Worm (Caenorhabditis elegans): Measurements from ENCODE around the gene srh-167.
"Not testable (repeated sequence)": the region's sequence is repeated elsewhere in the genome, so short reads cannot be mapped to it uniquely, and the experiment has no call there.

Gene srh-167

ce11 chrV:16357253-16357652 is 23.7 kb downstream of the srh-167 start, which contains the start of gene pptr-1:
TSS of gene pptr-1 (plus strand) at chrV:16357521.
- no peak for TF ChIP-seq ref-1 (GFP tag; conservative IDR thresholded peaks at IDR 0.05)
- no peak for TF ChIP-seq flt-1 (GFP tag; IDR thresholded peaks at IDR 0.05)
- peak; percentile 22; the same call in 1 of the 2 replicates for TF ChIP-seq T22C8.4 (GFP tag; IDR thresholded peaks at IDR 0.05)
- TF ChIP-seq med-1 (GFP tag; optimal IDR thresholded peaks at IDR 0.05; ENCODE audit: insufficient read depth): no peak
- TF ChIP-seq cog-1 (tag; optimal IDR thresholded peaks at IDR 0.05): no peak

DNA sequence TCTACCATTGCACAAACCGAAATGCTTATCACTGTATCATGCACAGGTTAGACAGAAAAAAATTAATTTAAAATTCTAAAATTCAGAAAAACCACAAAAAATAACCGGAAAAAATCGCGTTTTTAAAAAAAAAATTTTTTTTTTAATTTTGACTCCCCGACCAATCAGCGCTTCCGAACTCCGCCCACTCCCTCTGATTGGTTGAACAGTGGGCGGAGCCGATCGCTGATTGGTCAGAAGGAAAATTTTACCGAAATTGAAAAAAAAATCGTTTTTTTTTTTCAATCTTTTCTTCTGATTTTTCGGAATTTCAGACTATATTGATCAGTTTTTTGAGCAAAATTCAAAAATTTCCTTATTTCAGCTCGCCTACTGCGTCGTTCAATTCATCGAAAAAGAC is 27.8 kb downstream of the srh-167 start:
- TF ChIP-seq med-1 (GFP tag; optimal IDR thresholded peaks at IDR 0.05; ENCODE audit: insufficient read depth) (no peak), ref-1 (GFP tag; conservative IDR thresholded peaks at IDR 0.05) (no peak), cog-1 (tag; optimal IDR thresholded peaks at IDR 0.05) (no peak), klf-2 (GFP tag; conservative IDR thresholded peaks at IDR 0.05) (no peak), tab-1 (GFP tag; IDR thresholded peaks at IDR 0.05) (no peak), flt-1 (GFP tag; IDR thresholded peaks at IDR 0.05) (no peak), ztf-29 (GFP tag; IDR thresholded peaks at IDR 0.05) (no peak), ztf-23 (GFP tag; IDR thresholded peaks at IDR 0.05) (no peak), T22C8.4 (GFP tag; IDR thresholded peaks at IDR 0.05) (no peak)

ce11 chrV:16367575-16367974 is 34.1 kb downstream of the srh-167 start, which contains the start of gene W08G11.3:
TSS of gene W08G11.3 (plus strand) at chrV:16367681.
- no peak for TF ChIP-seq cog-1 (tag; optimal IDR thresholded peaks at IDR 0.05)
- TF ChIP-seq ztf-23 (GFP tag; IDR thresholded peaks at IDR 0.05): no peak
- TF ChIP-seq klf-2 (GFP tag; conservative IDR thresholded peaks at IDR 0.05): no peak
- no peak for TF ChIP-seq med-1 (GFP tag; optimal IDR thresholded peaks at IDR 0.05; ENCODE audit: insufficient read depth)
- no peak for TF ChIP-seq ztf-29 (GFP tag; IDR thresholded peaks at IDR 0.05)
- no peak for TF ChIP-seq T22C8.4 (GFP tag; IDR thresholded peaks at IDR 0.05)
- TF ChIP-seq ref-1 (GFP tag; conservative IDR thresholded peaks at IDR 0.05): no peak
- no peak for TF ChIP-seq tab-1 (GFP tag; IDR thresholded peaks at IDR 0.05)
- no peak for TF ChIP-seq flt-1 (GFP tag; IDR thresholded peaks at IDR 0.05)

- TF ChIP-seq flt-1 (GFP tag; IDR thresholded peaks at IDR 0.05) (no peak), klf-2 (GFP tag; conservative IDR thresholded peaks at IDR 0.05) (no peak), ref-1 (GFP tag; conservative IDR thresholded peaks at IDR 0.05) (no peak), med-1 (GFP tag; optimal IDR thresholded peaks at IDR 0.05; ENCODE audit: insufficient read depth) (no peak), ztf-29 (GFP tag; IDR thresholded peaks at IDR 0.05) (no peak), T22C8.4 (GFP tag; IDR thresholded peaks at IDR 0.05) (peak; percentile 53; the same call in 1 of the 2 replicates)
Observed at ce11 chrV:16368143-16368542, 34.6 kb downstream of the srh-167 start.

DNA sequence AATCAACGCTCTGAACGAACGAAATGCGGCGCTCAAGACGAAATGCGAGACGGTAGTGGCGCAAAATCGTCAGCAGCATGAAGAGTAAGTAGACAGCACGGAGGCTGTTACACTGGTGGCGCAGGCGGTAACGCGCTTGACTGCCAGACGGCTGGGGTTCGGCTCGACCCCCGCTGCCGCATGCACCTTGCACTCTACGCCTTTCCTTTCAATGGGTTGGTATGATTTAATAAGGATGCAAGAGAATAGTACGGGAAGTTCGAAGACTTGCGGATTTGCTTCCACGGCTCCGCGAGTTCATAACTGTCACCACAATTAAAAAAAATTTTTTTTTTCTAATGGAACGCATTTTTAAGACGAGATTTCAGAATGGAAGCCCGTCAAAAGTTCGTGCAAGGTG is 36.5 kb downstream of the srh-167 start:
- TF ChIP-seq cog-1 (tag; optimal IDR thresholded peaks at IDR 0.05): peak; percentile 34
- TF ChIP-seq ztf-29 (GFP tag; IDR thresholded peaks at IDR 0.05): no peak
- peak; percentile 58; the same call in 1 of the 2 replicates for TF ChIP-seq T22C8.4 (GFP tag; IDR thresholded peaks at IDR 0.05)
- TF ChIP-seq flt-1 (GFP tag; IDR thresholded peaks at IDR 0.05): peak; percentile 90
- peak; percentile 61 for TF ChIP-seq ref-1 (GFP tag; conservative IDR thresholded peaks at IDR 0.05)
- peak; percentile 79 for TF ChIP-seq ztf-23 (GFP tag; IDR thresholded peaks at IDR 0.05)
- peak; percentile 83 for TF ChIP-seq tab-1 (GFP tag; IDR thresholded peaks at IDR 0.05)
- TF ChIP-seq med-1 (GFP tag; optimal IDR thresholded peaks at IDR 0.05; ENCODE audit: insufficient read depth): peak; percentile 32
- TF ChIP-seq klf-2 (GFP tag; conservative IDR thresholded peaks at IDR 0.05): peak; percentile 68; the same call in 1 of the 2 replicates

DNA sequence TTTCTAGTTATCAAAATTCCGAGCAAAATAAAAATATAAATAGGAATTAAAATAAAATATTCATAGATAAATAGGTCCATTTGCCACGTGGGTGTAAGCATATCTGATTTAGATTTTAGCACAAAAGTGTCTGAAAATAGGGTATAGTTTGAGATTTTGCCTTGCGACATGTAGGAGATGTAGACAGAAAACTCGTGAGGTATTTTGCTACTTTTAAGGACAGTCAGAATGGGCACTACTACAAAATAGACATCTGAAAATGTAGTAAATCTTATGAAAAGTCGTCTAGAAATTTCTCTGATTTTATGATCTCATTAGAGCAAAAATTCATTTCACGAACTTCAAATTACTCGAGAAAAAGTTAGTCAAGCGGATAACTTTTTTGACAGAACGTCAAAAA is 41.2 kb downstream of the srh-167 start, which contains the start of gene srv-34:
Gene srv-34, minus strand, starts transcription at position 101 of the 400 bp plus-strand sequence.
- TF ChIP-seq flt-1 (GFP tag; IDR thresholded peaks at IDR 0.05) (no peak), med-1 (GFP tag; optimal IDR thresholded peaks at IDR 0.05; ENCODE audit: insufficient read depth) (no peak)

- no peak for TF ChIP-seq ztf-29 (GFP tag; IDR thresholded peaks at IDR 0.05)
- TF ChIP-seq med-1 (GFP tag; optimal IDR thresholded peaks at IDR 0.05; ENCODE audit: insufficient read depth): no peak
Observed at ce11 chrV:16376430-16376948, 43.0 kb downstream of the srh-167 start.

ce11 chrV:16377188-16377587 is 43.7 kb downstream of the srh-167 start:
- TF ChIP-seq flt-1 (GFP tag; IDR thresholded peaks at IDR 0.05) (0 out of 2 replicates have a peak, but pooled peaks have one; percentile 28), T22C8.4 (GFP tag; IDR thresholded peaks at IDR 0.05) (no peak)

DNA sequence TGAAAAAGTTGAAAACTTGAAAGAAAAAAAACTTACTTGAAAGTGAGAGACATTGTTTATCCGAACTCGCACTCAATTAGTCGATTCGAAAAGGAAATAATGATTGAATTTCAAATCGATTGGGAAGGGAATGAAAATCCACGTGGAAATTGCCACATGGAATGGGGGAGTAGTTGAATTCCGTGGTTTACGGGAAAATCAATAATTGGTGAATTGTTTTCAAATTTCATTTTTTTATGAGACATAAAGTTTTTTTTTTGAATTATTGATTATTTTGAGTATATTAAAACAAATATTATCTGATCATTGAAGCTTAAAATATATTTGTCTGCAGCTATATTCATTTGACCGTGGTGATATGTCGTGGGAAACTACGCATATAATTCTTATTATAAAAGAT is 44.3 kb downstream of the srh-167 start, which contains the start of gene F13A7.1:
Gene F13A7.1, minus strand, starts transcription at position 101 of the 400 bp plus-strand sequence.
- TF ChIP-seq ztf-23 (GFP tag; IDR thresholded peaks at IDR 0.05): no peak
- TF ChIP-seq T22C8.4 (GFP tag; IDR thresholded peaks at IDR 0.05): no peak
- TF ChIP-seq cog-1 (tag; optimal IDR thresholded peaks at IDR 0.05): no peak
- no peak for TF ChIP-seq tab-1 (GFP tag; IDR thresholded peaks at IDR 0.05)

- TF ChIP-seq tab-1 (GFP tag; IDR thresholded peaks at IDR 0.05) (no peak), cog-1 (tag; optimal IDR thresholded peaks at IDR 0.05) (no peak), med-1 (GFP tag; optimal IDR thresholded peaks at IDR 0.05; ENCODE audit: insufficient read depth) (no peak), klf-2 (GFP tag; conservative IDR thresholded peaks at IDR 0.05) (no peak), flt-1 (GFP tag; IDR thresholded peaks at IDR 0.05) (no peak), ztf-29 (GFP tag; IDR thresholded peaks at IDR 0.05) (no peak), ref-1 (GFP tag; conservative IDR thresholded peaks at IDR 0.05) (no peak), ztf-23 (GFP tag; IDR thresholded peaks at IDR 0.05) (no peak), T22C8.4 (GFP tag; IDR thresholded peaks at IDR 0.05) (no peak)
Observed at ce11 chrV:16382949-16383348, 49.4 kb downstream of the srh-167 start.

- not testable (repeated sequence) for TF ChIP-seq ztf-23 (GFP tag; IDR thresholded peaks at IDR 0.05); ztf-29 (GFP tag; IDR thresholded peaks at IDR 0.05); cog-1 (tag; optimal IDR thresholded peaks at IDR 0.05)
Observed at ce11 chrV:16383729-16384128, 50.2 kb downstream of the srh-167 start, which contains the start of gene F13A7.7. TSS of gene F13A7.7 (minus strand) at chrV:16383829.
